Worm (Caenorhabditis elegans): ENCODE measurements around the gene ZK721.4.

The ZK721.4 gene

DNA sequence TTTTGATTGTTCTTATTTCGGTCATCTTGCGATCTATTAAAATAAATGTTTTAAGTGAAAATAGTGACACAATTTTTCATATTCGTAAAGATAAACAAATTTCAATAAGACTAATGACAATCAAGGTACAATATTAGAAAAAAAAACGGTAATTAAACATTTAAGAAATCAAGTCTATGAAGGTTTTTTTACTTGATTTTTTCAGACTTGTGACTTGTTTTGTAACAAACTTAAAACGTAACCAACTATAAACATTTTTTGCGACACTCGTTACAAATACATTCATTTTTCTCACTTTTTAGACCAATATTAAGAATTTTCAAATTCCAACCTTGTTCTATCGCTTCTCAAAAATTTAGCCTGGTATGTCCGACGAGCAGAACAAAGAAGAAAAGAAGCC is 39.3 kb upstream of the ZK721.4 start, which contains the start of gene M02D8.2:
Gene M02D8.2, plus strand, starts transcription at position 301 of the 400 bp plus-strand sequence.
- TF ChIP-seq pqm-1 (tag; optimal IDR thresholded peaks at IDR 0.05) (no peak), ceh-24 (tag; optimal IDR thresholded peaks at IDR 0.05) (no peak), tbx-2 (tag; optimal IDR thresholded peaks at IDR 0.05) (no peak), nhr-232 (tag; optimal IDR thresholded peaks at IDR 0.05) (no peak), eyg-1 (tag; optimal IDR thresholded peaks at IDR 0.05) (no peak), ceh-19 (GFP tag; optimal IDR thresholded peaks at IDR 0.05) (no peak), unc-55 (GFP tag; optimal IDR thresholded peaks at IDR 0.05) (no peak), tbx-7 (tag; optimal IDR thresholded peaks at IDR 0.05) (no peak), npax-4 (tag; optimal IDR thresholded peaks at IDR 0.05) (no peak), pat-9 (tag; optimal IDR thresholded peaks at IDR 0.05) (no peak), ceh-18 (tag; optimal IDR thresholded peaks at IDR 0.05) (no peak), ttx-3 (tag; optimal IDR thresholded peaks at IDR 0.05) (no peak), ama-1 (optimal IDR thresholded peaks at IDR 0.05) (no peak), hlh-8 (tag; optimal IDR thresholded peaks at IDR 0.05) (no peak), rnt-1 (tag; optimal IDR thresholded peaks at IDR 0.05) (no peak), sox-2 (GFP tag; IDR thresholded peaks at IDR 0.05) (no peak), nhr-11 (tag; optimal IDR thresholded peaks at IDR 0.05) (no peak), hlh-13 (GFP tag; optimal IDR thresholded peaks at IDR 0.05) (no peak), fax-1 (tag; optimal IDR thresholded peaks at IDR 0.05) (no peak)

DNA sequence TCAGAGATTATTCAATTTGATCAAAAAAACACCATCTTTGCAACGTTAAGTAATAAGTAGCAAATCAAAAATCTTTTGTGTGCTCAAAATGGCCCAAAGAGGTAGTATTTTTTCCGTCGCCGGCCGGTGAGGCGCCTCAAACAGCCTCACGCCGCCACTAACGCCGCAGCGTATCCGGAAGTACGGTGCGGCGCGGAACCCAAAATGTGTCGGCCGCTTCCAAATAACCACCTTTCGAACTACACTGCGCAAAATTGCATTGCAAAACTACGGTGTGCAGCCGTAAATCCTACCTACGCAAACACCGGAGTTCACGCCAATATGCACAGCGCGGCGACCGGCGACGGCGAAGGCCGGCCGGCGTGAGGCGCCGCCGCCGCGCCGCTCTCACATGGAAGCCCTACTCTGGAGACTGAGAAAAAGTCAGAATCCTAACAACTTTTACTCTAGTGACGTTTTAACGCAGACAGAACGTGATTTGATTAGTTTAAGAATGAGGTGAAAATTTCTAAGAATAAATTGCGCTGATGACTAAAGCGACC is 37.0 kb upstream of the ZK721.4 start:
- TF ChIP-seq ceh-48 (tag; optimal IDR thresholded peaks at IDR 0.05) (no peak), sdc-2 (tag; optimal IDR thresholded peaks at IDR 0.05) (peak; percentile 2)

DNA sequence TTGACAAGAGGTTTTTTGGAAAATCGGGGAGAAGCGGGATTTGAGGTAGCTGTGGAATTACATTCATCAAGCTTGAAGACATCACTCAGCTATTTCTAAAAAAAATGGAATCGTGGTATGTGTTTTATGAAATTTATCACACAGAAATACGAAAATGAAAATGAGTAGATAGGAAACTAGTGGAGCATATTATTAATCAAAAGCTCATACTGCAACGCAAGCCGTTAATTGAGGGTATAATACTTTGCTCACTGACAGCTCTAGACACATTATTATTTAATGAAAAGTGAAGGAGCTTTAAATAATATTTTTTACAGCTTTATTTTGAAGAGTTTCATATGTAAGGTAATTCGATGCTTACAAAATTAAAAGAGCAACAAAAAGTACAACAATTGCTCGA is 35.8 kb upstream of the ZK721.4 start, which contains the start of gene M02D8.7:
Gene M02D8.7, minus strand, starts transcription at position 101 of the 400 bp plus-strand sequence.
- TF ChIP-seq elt-2 (tag; optimal IDR thresholded peaks at IDR 0.05) (no peak), ceh-22 (tag; optimal IDR thresholded peaks at IDR 0.05) (no peak)

DNA sequence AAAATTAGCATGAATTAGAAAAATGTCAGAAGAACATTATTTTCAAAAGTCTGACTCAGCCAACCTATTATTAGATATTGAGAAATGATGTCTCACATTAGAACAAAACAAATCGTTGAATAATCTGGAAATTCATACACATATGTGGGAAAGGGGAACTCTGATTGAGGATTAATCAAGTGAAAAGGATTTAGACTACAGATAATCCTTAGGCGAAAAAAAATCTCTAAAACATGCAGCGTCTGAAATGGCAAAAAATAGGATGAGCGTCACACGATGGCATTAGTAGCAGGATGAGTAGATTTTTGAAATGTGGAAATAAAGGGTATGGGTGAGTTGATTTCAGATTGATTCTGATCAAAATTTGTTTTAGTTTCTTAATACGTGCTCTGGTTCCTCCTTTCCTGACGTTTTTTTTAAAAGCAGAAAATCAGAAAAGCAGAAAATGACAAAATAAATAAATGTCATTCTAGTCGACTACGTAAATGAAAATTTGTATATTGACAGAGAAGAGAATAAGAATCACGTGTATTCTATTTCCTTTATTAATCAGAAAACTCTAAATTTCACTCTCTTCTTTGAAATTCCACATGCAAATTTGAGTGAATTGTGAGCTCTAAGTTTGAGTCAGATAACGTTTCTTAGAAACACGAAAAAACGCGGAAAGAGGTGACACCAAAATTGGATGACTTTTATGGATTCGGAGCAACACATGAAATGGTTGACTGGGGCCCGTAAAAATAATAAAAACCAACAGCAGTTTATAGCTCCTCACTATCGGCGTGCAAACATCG is 34.3 kb upstream of the ZK721.4 start:
- TF ChIP-seq nfya-1 (tag; optimal IDR thresholded peaks at IDR 0.05), result no peak
- no peak for TF ChIP-seq sox-2 (GFP tag; IDR thresholded peaks at IDR 0.05)
- no peak for TF ChIP-seq unc-86 (tag; optimal IDR thresholded peaks at IDR 0.05)
- TF ChIP-seq syd-9 (tag; optimal IDR thresholded peaks at IDR 0.05), result no peak
- no peak for TF ChIP-seq ama-1 (optimal IDR thresholded peaks at IDR 0.05)
- TF ChIP-seq pha-2 (tag; optimal IDR thresholded peaks at IDR 0.05), result no peak
- no peak for TF ChIP-seq dmd-4 (tag; optimal IDR thresholded peaks at IDR 0.05; ENCODE audit: borderline replicate concordance)
- TF ChIP-seq ceh-24 (tag; optimal IDR thresholded peaks at IDR 0.05), result no peak

DNA sequence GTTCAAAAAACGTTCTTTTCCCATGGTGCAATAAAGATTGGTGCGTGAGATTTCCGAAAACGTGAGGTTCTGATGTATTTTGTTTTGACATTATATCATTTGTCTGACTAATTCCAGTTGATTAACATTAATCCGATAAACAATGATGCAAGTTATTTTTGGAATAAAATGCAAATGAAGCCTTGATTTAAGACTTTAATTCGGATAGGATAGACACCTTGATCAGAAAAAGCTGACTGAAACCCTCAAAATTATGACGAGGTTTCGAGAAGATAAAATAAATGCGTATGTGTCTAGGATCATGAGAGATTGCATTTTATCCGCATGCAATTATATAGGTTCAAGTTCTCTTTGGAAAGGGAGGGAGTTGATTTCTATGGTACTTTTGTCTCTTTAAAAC is 33.1 kb upstream of the ZK721.4 start:
- TF ChIP-seq ceh-9 (tag; optimal IDR thresholded peaks at IDR 0.05) (no peak), unc-86 (tag; optimal IDR thresholded peaks at IDR 0.05) (no peak), npax-4 (tag; optimal IDR thresholded peaks at IDR 0.05) (no peak), unc-55 (GFP tag; optimal IDR thresholded peaks at IDR 0.05) (no peak), fkh-6 (tag; optimal IDR thresholded peaks at IDR 0.05) (no peak), tbx-2 (tag; optimal IDR thresholded peaks at IDR 0.05) (no peak), ceh-18 (tag; optimal IDR thresholded peaks at IDR 0.05) (no peak), ets-4 (tag; optimal IDR thresholded peaks at IDR 0.05) (no peak), odd-2 (tag; optimal IDR thresholded peaks at IDR 0.05) (no peak), ceh-24 (tag; optimal IDR thresholded peaks at IDR 0.05) (no peak), Y22D7AL.16 (tag; optimal IDR thresholded peaks at IDR 0.05) (no peak), ama-1 (optimal IDR thresholded peaks at IDR 0.05) (no peak), rnt-1 (tag; optimal IDR thresholded peaks at IDR 0.05) (no peak)
